Fruit fly (Drosophila melanogaster) whole organism, embryonic: ENCODE measurements around the gene ppk24.

Experiments used
- Abd-B ChIP-seq: fragments of 200-800 bp; sonication (Bioruptor generic); optimal IDR thresholded peaks from 2 replicates; lab custom pipeline; 2018; ENCODE audit warnings: missing biosample characterization, mild to moderate bottlenecking, missing genetic modification characterization, moderate library complexity
- Asciz ChIP-seq: fragments of 200-800 bp; sonication (Bioruptor generic); optimal IDR thresholded peaks from 2 replicates; lab custom pipeline; 2017; ENCODE audit warnings: missing biosample characterization, mild to moderate bottlenecking, missing genetic modification characterization, missing genetic modification reagents
- CG10321 ChIP-seq: fragments of 200-800 bp; sonication (Bioruptor generic); IDR thresholded peaks from 2 replicates; pipeline ENCODE4 v1.3.6; 2022; ENCODE audit warnings: missing biosample characterization, missing genetic modification characterization
- CG13287 ChIP-seq: fragments of 200-800 bp; sonication (Bioruptor generic); IDR thresholded peaks from 2 replicates; pipeline ENCODE4 v1.3.6; 2022; ENCODE audit warnings: missing biosample characterization, missing genetic modification characterization; ENCODE audit not compliant: partially characterized antibody
- CG14965 ChIP-seq: fragments of 200-800 bp; sonication (Bioruptor generic); optimal IDR thresholded peaks from 2 replicates; lab custom pipeline; 2016; ENCODE audit warnings: missing biosample characterization, missing genetic modification characterization, borderline replicate concordance
- CG17186 ChIP-seq: fragments of 200-800 bp; sonication (Bioruptor generic); optimal IDR thresholded peaks from 3 replicates; lab custom pipeline; 2017; ENCODE audit warnings: missing biosample characterization, missing genetic modification reagents, missing genetic modification characterization
- CG17385 ChIP-seq: fragments of 200-800 bp; sonication (Bioruptor generic); optimal IDR thresholded peaks from 3 replicates; lab custom pipeline; 2018; ENCODE audit warnings: missing biosample characterization, mild to moderate bottlenecking, missing genetic modification characterization
- CG17912 ChIP-seq: fragments of 200-800 bp; sonication (Bioruptor generic); optimal IDR thresholded peaks from 2 replicates; lab custom pipeline; 2018; ENCODE audit warnings: missing biosample characterization, mild to moderate bottlenecking, missing genetic modification characterization
- CG2678 ChIP-seq: fragments of 200-800 bp; sonication (Bioruptor generic); optimal IDR thresholded peaks from 3 replicates; lab custom pipeline; 2019; ENCODE audit warnings: missing biosample characterization, mild to moderate bottlenecking, missing genetic modification characterization, moderate library complexity
- CG30431 ChIP-seq: fragments of 200-800 bp; sonication (Bioruptor generic); optimal IDR thresholded peaks from 2 replicates; lab custom pipeline; 2017; ENCODE audit warnings: missing biosample characterization, missing genetic modification characterization
- CG31365 ChIP-seq: fragments of 200-800 bp; sonication (Bioruptor generic); optimal IDR thresholded peaks from 2 replicates; lab custom pipeline; 2018; ENCODE audit warnings: missing biosample characterization, mild to moderate bottlenecking, missing genetic modification characterization
- CG31388 ChIP-seq: fragments of 200-800 bp; sonication (Bioruptor generic); optimal IDR thresholded peaks from 2 replicates; lab custom pipeline; 2016; ENCODE audit warnings: missing biosample characterization, missing genetic modification characterization
- CG3847 ChIP-seq: fragments of 200-800 bp; sonication (Bioruptor generic); IDR thresholded peaks from 2 replicates; pipeline ENCODE4 v1.3.6; 2022; ENCODE audit warnings: missing biosample characterization, missing genetic modification characterization
- CG5953 ChIP-seq: fragments of 200-800 bp; sonication (Bioruptor generic); IDR thresholded peaks from 2 replicates; pipeline ENCODE4 v1.3.6; 2022; ENCODE audit warnings: missing biosample characterization, missing genetic modification characterization
- CG7745 ChIP-seq: fragments of 200-800 bp; sonication (Bioruptor generic); optimal IDR thresholded peaks from 2 replicates; lab custom pipeline; 2018; ENCODE audit warnings: missing biosample characterization, mild to moderate bottlenecking, missing genetic modification characterization, moderate library complexity
- CG9609 ChIP-seq: fragments of 200-800 bp; sonication (Bioruptor generic); optimal IDR thresholded peaks from 3 replicates; lab custom pipeline; 2016; ENCODE audit warnings: missing biosample characterization, missing genetic modification characterization
- CG9727 ChIP-seq: fragments of 200-800 bp; sonication (Bioruptor generic); optimal IDR thresholded peaks from 3 replicates; lab custom pipeline; 2017; ENCODE audit warnings: missing biosample characterization, mild to moderate bottlenecking, missing genetic modification characterization
- Camta ChIP-seq: fragments of 200-800 bp; sonication (Bioruptor generic); optimal IDR thresholded peaks from 2 replicates; lab custom pipeline; 2016; ENCODE audit warnings: missing biosample characterization, missing genetic modification characterization
- Ets97D ChIP-seq: fragments of 200-800 bp; sonication (Bioruptor generic); optimal IDR thresholded peaks from 3 replicates; lab custom pipeline; 2016; ENCODE audit warnings: missing biosample characterization, missing genetic modification characterization
- Fer1 ChIP-seq: fragments of 200-800 bp; sonication (Bioruptor generic); optimal IDR thresholded peaks from 2 replicates; lab custom pipeline; 2017; ENCODE audit warnings: missing biosample characterization, mild to moderate bottlenecking, missing genetic modification characterization
- H15 ChIP-seq: fragments of 200-800 bp; sonication (Bioruptor generic); IDR thresholded peaks from 3 replicates; pipeline ENCODE4 v1.3.6; 2022; ENCODE audit warnings: missing biosample characterization, missing genetic modification characterization
- H2.0 ChIP-seq: fragments of 200-800 bp; sonication (Bioruptor generic); IDR thresholded peaks from 2 replicates; pipeline ENCODE4 v1.3.6; 2022; ENCODE audit warnings: missing biosample characterization, missing genetic modification characterization
- MTF-1 ChIP-seq: fragments of 200-800 bp; sonication (Bioruptor generic); optimal IDR thresholded peaks from 2 replicates; lab custom pipeline; 2018; ENCODE audit warnings: missing biosample characterization, mild to moderate bottlenecking, missing genetic modification characterization, borderline replicate concordance
- NC2α ChIP-seq: fragments of 200-800 bp; sonication (Bioruptor generic); optimal IDR thresholded peaks from 2 replicates; lab custom pipeline; 2016; ENCODE audit warnings: missing biosample characterization, missing genetic modification characterization
- Opbp ChIP-seq: fragments of 200-800 bp; sonication (Bioruptor generic); IDR thresholded peaks from 3 replicates; pipeline ENCODE4 v1.3.6; 2022; ENCODE audit warnings: missing biosample characterization, missing genetic modification characterization; ENCODE audit not compliant: partially characterized antibody
- Sox100B ChIP-seq: fragments of 200-800 bp; sonication (Bioruptor generic); optimal IDR thresholded peaks from 3 replicates; lab custom pipeline; 2018; ENCODE audit warnings: missing biosample characterization, mild to moderate bottlenecking, missing genetic modification characterization
- Vsx1 ChIP-seq: fragments of 200-800 bp; sonication (Bioruptor generic); optimal IDR thresholded peaks from 2 replicates; lab custom pipeline; 2017; ENCODE audit warnings: missing biosample characterization, mild to moderate bottlenecking, missing genetic modification characterization, missing genetic modification reagents
- ab ChIP-seq: fragments of 200-800 bp; sonication (Bioruptor generic); optimal IDR thresholded peaks from 2 replicates; lab custom pipeline; 2016; ENCODE audit warnings: missing biosample characterization, missing genetic modification characterization
- bcd ChIP-seq: fragments of 200-800 bp; sonication (Bioruptor generic); optimal IDR thresholded peaks from 2 replicates; lab custom pipeline; 2017; ENCODE audit warnings: missing biosample characterization, mild to moderate bottlenecking, missing genetic modification characterization
- corto ChIP-seq: fragments of 200-800 bp; sonication (Bioruptor generic); optimal IDR thresholded peaks from 2 replicates; lab custom pipeline; 2016; ENCODE audit warnings: missing biosample characterization, mild to moderate bottlenecking, missing genetic modification characterization, moderate library complexity
- crc ChIP-seq: fragments of 200-800 bp; sonication (Bioruptor generic); optimal IDR thresholded peaks from 2 replicates; lab custom pipeline; 2016; ENCODE audit warnings: missing biosample characterization, missing genetic modification characterization
- dysf ChIP-seq: fragments of 200-800 bp; sonication (Bioruptor generic); IDR thresholded peaks from 3 replicates; pipeline ENCODE4 v1.3.6; 2022; ENCODE audit warnings: missing biosample characterization, missing genetic modification characterization
- en ChIP-seq: fragments of 200-800 bp; sonication (Bioruptor generic); optimal IDR thresholded peaks from 2 replicates; lab custom pipeline; 2016; ENCODE audit warnings: missing biosample characterization, missing genetic modification characterization
- gsb-n ChIP-seq: fragments of 200-800 bp; sonication (Bioruptor generic); optimal IDR thresholded peaks from 3 replicates; lab custom pipeline; 2018; ENCODE audit warnings: missing biosample characterization, mild to moderate bottlenecking, missing genetic modification characterization
- kah ChIP-seq: fragments of 200-800 bp; sonication (Bioruptor generic); optimal IDR thresholded peaks from 2 replicates; lab custom pipeline; 2018; ENCODE audit warnings: missing biosample characterization, mild to moderate bottlenecking, missing genetic modification characterization
- nau ChIP-seq: fragments of 200-800 bp; sonication (Bioruptor generic); optimal IDR thresholded peaks from 3 replicates; lab custom pipeline; 2017; ENCODE audit warnings: missing biosample characterization, mild to moderate bottlenecking, missing genetic modification characterization, missing genetic modification reagents
- odd ChIP-seq: fragments of 200-800 bp; sonication (Bioruptor generic); optimal IDR thresholded peaks from 2 replicates; lab custom pipeline; 2017; ENCODE audit warnings: missing biosample characterization, mild to moderate bottlenecking, missing genetic modification characterization
- ranshi ChIP-seq: fragments of 200-800 bp; sonication (Bioruptor generic); IDR thresholded peaks from 2 replicates; pipeline ENCODE4 v1.3.6; 2022; ENCODE audit warnings: missing biosample characterization, missing genetic modification characterization
- scrt ChIP-seq: fragments of 200-800 bp; sonication (Bioruptor generic); optimal IDR thresholded peaks from 2 replicates; lab custom pipeline; 2018; ENCODE audit warnings: missing biosample characterization, mild to moderate bottlenecking, missing genetic modification characterization, moderate library complexity
- seq ChIP-seq: fragments of 200-800 bp; sonication (Bioruptor generic); IDR thresholded peaks from 2 replicates; pipeline ENCODE4 v1.3.6; 2022; ENCODE audit warnings: missing biosample characterization, missing genetic modification characterization
- so ChIP-seq: fragments of 200-800 bp; sonication (Bioruptor generic); IDR thresholded peaks from 3 replicates; pipeline ENCODE4 v1.3.6; 2022; ENCODE audit warnings: missing biosample characterization, missing genetic modification characterization
- sob ChIP-seq: fragments of 200-800 bp; sonication (Bioruptor generic); IDR thresholded peaks from 2 replicates; pipeline ENCODE4 v1.3.6; 2022; ENCODE audit warnings: missing biosample characterization, missing genetic modification characterization
- sug ChIP-seq: fragments of 200-800 bp; optimal IDR thresholded peaks from 2 replicates; lab custom pipeline; 2019; ENCODE audit warnings: missing biosample characterization, mild to moderate bottlenecking, missing genetic modification characterization, moderate library complexity
- tll ChIP-seq, 2 experiments: fragments of 200-800 bp in 1 of 2; fragments of >200 bp in 1 of 2; sonication (Bioruptor generic) in 1 of 2; optimal IDR thresholded peaks; 2 replicates each; lab custom pipeline; 2017 to 2019; ENCODE audit warnings: missing biosample characterization in 2 of 2, missing genetic modification characterization in 2 of 2, mild to moderate bottlenecking in 1 of 2, moderate library complexity in 1 of 2
- ttk ChIP-seq: fragments of 200-800 bp; sonication (Bioruptor generic); IDR thresholded peaks from 2 replicates; pipeline ENCODE4 v2.1.2; 2022; ENCODE audit warnings: missing biosample characterization, missing genetic modification characterization
- tx ChIP-seq: fragments of 200-800 bp; sonication (Bioruptor generic); optimal IDR thresholded peaks from 2 replicates; lab custom pipeline; 2016; ENCODE audit warnings: missing biosample characterization, missing genetic modification characterization
- zen2 ChIP-seq: fragments of 200-800 bp; sonication (Bioruptor generic); IDR thresholded peaks from 3 replicates; pipeline ENCODE4 v1.3.6; 2022; ENCODE audit warnings: missing biosample characterization, missing genetic modification characterization; ENCODE audit not compliant: partially characterized antibody
- zf30C ChIP-seq: fragments of 200-800 bp; sonication (Bioruptor generic); optimal IDR thresholded peaks from 3 replicates; lab custom pipeline; 2018; ENCODE audit warnings: missing biosample characterization, mild to moderate bottlenecking, missing genetic modification characterization

Gene ppk24

DNA sequence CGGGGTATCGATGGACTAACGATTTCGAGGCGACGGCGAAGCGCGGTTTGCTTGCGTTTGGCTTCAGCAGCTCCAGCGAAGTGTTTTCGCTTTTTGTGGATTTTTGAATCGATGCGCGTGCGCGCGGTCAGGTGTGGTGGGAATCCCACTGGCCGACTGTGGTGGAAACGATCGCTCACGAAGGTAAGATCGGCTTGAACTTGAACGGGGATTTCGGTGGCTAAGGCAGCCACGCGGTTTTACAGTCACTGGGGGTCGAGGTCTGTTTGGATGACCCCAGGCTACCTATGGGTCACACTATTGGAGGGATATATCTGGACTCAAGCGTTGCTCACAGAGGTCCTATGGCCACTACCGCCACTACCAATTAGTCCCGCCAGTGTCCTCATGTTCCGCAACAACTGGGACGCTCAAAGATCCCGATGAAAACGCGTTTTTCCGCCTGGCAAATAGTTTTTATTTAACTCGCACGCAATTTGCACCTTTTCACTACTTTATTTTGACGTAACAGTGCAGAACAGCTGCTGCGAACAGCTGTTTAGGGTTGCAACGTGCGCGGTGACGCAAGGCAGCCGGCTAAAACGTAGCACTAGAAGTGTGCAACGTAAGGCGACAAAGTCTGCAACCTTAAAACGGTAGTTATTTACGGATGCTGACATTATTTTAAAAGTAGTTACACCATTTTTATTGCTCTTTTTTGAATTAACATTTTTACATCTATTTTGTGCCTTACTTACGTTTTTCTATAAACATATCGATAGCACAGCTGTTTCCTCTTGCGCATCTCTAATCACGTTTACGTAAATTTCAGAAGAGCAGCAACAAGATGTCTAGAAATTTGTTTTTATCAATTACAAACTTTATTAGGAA, 13.2 kb upstream of the ppk24 start, which contains the start of the genes qless and mRpL32 (continued):
- TF ChIP-seq H2.0 (GFP tag; lab: Robert Waterston, UW) (0 out of 2 replicates have a peak, but pooled peaks have one; percentile 4), Abd-B (no peak), NC2α (GFP tag; lab: Kevin White, UChicago) (no peak), gsb-n (no peak), CG7745 (no peak), CG2678 (tag; lab: Kevin White, UChicago) (no peak), MTF-1 (GFP tag; lab: Kevin White, UChicago) (no peak), dysf (peak; percentile 74), kah (GFP tag; lab: Kevin White, UChicago) (no peak), tx (GFP tag; lab: Kevin White, UChicago) (peak; percentile 36), CG3847 (GFP tag; lab: Robert Waterston, UW) (peak; percentile 34), so (0 out of 3 replicates have a peak, but pooled peaks have one; percentile 66), ranshi (0 out of 2 replicates have a peak, but pooled peaks have one; percentile 41), corto (GFP tag; lab: Kevin White, UChicago) (no peak), CG31365 (tag; lab: Kevin White, UChicago) (no peak), Fer1 (peak; percentile 28), Opbp (GFP tag; lab: Robert Waterston, UW) (peak; percentile 24; the same call in 1 of the 3 replicates), nau (GFP tag; lab: Kevin White, UChicago) (peak; percentile 72), CG9609 (peak; percentile 26), zen2 (no peak; the same call in 2 of the 3 replicates), seq (GFP tag; lab: Robert Waterston, UW) (no peak), zf30C (GFP tag; lab: Kevin White, UChicago) (no peak), CG31388 (peak; percentile 79), CG5953 (GFP tag; lab: Robert Waterston, UW) (no peak), Sox100B (GFP tag; lab: Kevin White, UChicago) (peak; percentile 46), CG9727 (peak; percentile 60), Camta (peak; percentile 58), bcd (GFP tag; lab: Kevin White, UChicago) (peak; percentile 41), scrt (GFP tag; lab: Kevin White, UChicago) (peak; percentile 80), CG10321 (no peak), H15 (peak; percentile 80), sug (tag; lab: Kevin White, UChicago) (peak; percentile 58), CG13287 (GFP tag; lab: Robert Waterston, UW) (peak; percentile 93), crc (GFP tag; lab: Kevin White, UChicago) (peak; percentile 52), Vsx1 (GFP tag; lab: Kevin White, UChicago) (no peak), ttk (GFP tag; lab: Robert Waterston, UW) (peak; percentile 70), CG17385 (GFP tag; lab: Kevin White, UChicago) (peak; percentile 27), CG14965 (GFP tag; lab: Kevin White, UChicago) (no peak), CG30431 (GFP tag; lab: Kevin White, UChicago) (no peak), sob (GFP tag; lab: Robert Waterston, UW) (peak; percentile 78), CG17912 (GFP tag; lab: Kevin White, UChicago) (no peak), Ets97D (GFP tag; lab: Kevin White, UChicago) (peak; percentile 42), CG17186 (GFP tag; lab: Kevin White, UChicago) (peak; percentile 78), ab (GFP tag; lab: Kevin White, UChicago) (no peak), Asciz (GFP tag; lab: Kevin White, UChicago) (no peak), odd (GFP tag; lab: Kevin White, UChicago) (peak; percentile 26), tll (GFP tag; optimal IDR thresholded peaks at IDR 0.05; lab: Kevin White, UChicago) (peak in 1 of 2 experiments; percentile 13), en (GFP tag; lab: Kevin White, UChicago) (no peak)
